Worm (Caenorhabditis elegans): ENCODE data around the gene R11A8.1.
A peak's percentile ranks its signal among the peaks of the same experiment; 100 is the strongest.

Gene R11A8.1

ce11 chrIV:10352243-10352642 lies 4.7 kb downstream of the R11A8.1 start, which contains the start of gene Y43C5B.2:
Gene Y43C5B.2, minus strand, starts transcription at chrIV:10352343.
- TF ChIP-seq C04F5.9 (tag; optimal IDR thresholded peaks at IDR 0.05) (no peak), zip-4 (GFP tag; optimal IDR thresholded peaks at IDR 0.05) (no peak), skn-1 (tag; optimal IDR thresholded peaks at IDR 0.05) (no peak), egl-27 (tag; optimal IDR thresholded peaks at IDR 0.05) (no peak), F16B12.6 (tag; optimal IDR thresholded peaks at IDR 0.05) (no peak), nhr-11 (tag; optimal IDR thresholded peaks at IDR 0.05) (no peak), hlh-17 (GFP tag; optimal IDR thresholded peaks at IDR 0.05; ENCODE audit: borderline replicate concordance) (no peak), ceh-88 (GFP tag; IDR thresholded peaks at IDR 0.05) (no peak), tbx-2 (tag; optimal IDR thresholded peaks at IDR 0.05) (no peak), irx-1 (tag; optimal IDR thresholded peaks at IDR 0.05) (no peak), nhr-28 (tag; optimal IDR thresholded peaks at IDR 0.05) (no peak), unc-62 (GFP tag; optimal IDR thresholded peaks at IDR 0.05) (no peak), snu-23 (GFP tag; optimal IDR thresholded peaks at IDR 0.05) (no peak), lin-15B (tag; optimal IDR thresholded peaks at IDR 0.05) (no peak), C34B4.2 (tag; optimal IDR thresholded peaks at IDR 0.05) (no peak), ztf-11 (tag; optimal IDR thresholded peaks at IDR 0.05) (no peak)

ce11 chrIV:10349871-10350640 lies 6.9 kb downstream of the R11A8.1 start, which contains the start of the genes unc-43 and Y43C5B.3:
Gene unc-43, minus strand, starts transcription at chrIV:10350217.
Gene Y43C5B.3, plus strand, starts transcription at chrIV:10350590.
- TF ChIP-seq snpc-4 (tag; optimal IDR thresholded peaks at IDR 0.05) (no peak), zag-1 (tag; optimal IDR thresholded peaks at IDR 0.05) (no peak), nhr-90 (tag; optimal IDR thresholded peaks at IDR 0.05; ENCODE audit: poor library complexity) (no peak), fkh-10 (GFP tag; optimal IDR thresholded peaks at IDR 0.05) (no peak), lsy-2 (tag; optimal IDR thresholded peaks at IDR 0.05) (no peak), nhr-85 (tag) (peak; percentile 83), elt-3 (tag; optimal IDR thresholded peaks at IDR 0.05) (peak in 1 of 6 experiments; percentile 52), fos-1 (tag; optimal IDR thresholded peaks at IDR 0.05) (no peak), fkh-4 (tag; optimal IDR thresholded peaks at IDR 0.05; ENCODE audit: borderline replicate concordance) (no peak), lin-13 (GFP tag; optimal IDR thresholded peaks at IDR 0.05) (no peak), mab-9 (GFP tag; IDR thresholded peaks at IDR 0.05) (no peak), zip-4 (GFP tag; optimal IDR thresholded peaks at IDR 0.05) (no peak), irx-1 (tag; optimal IDR thresholded peaks at IDR 0.05) (peak; percentile 10), snu-23 (GFP tag; optimal IDR thresholded peaks at IDR 0.05) (peak; percentile 37), blmp-1 (tag; optimal IDR thresholded peaks at IDR 0.05) (peak; percentile 83), mef-2 (tag; optimal IDR thresholded peaks at IDR 0.05) (no peak), vab-15 (tag; optimal IDR thresholded peaks at IDR 0.05) (no peak), pax-3 (tag; optimal IDR thresholded peaks at IDR 0.05) (no peak), grh-1 (GFP tag; IDR thresholded peaks at IDR 0.05) (peak; percentile 56), fkh-8 (tag; optimal IDR thresholded peaks at IDR 0.05) (no peak), hpl-2 (GFP tag; optimal IDR thresholded peaks at IDR 0.05) (no peak), nhr-20 (tag; optimal IDR thresholded peaks at IDR 0.05) (peak; percentile 18), pag-3 (tag; optimal IDR thresholded peaks at IDR 0.05; ENCODE audit: borderline replicate concordance, insufficient read depth) (no peak), nhr-71 (tag; optimal IDR thresholded peaks at IDR 0.05) (peak; percentile 3), nhr-19 (GFP tag; conservative IDR thresholded peaks at IDR 0.05) (no peak), lin-15B (tag; optimal IDR thresholded peaks at IDR 0.05) (no peak), elt-2 (tag; optimal IDR thresholded peaks at IDR 0.05) (peak; percentile 69), efl-1 (optimal IDR thresholded peaks at IDR 0.05) (no peak), efl-1 (GFP tag; optimal IDR thresholded peaks at IDR 0.05 in 1 of 2) (peak in 1 of 2 experiments; percentile 28), nhr-76 (tag; optimal IDR thresholded peaks at IDR 0.05) (no peak)

All from whole organism, L1 larva.